Fruit fly (Drosophila melanogaster) whole organism, embryonic: ENCODE measurements around the gene Arp10.

Source experiments
- BEAF-32 ChIP-seq: fragments of 200-800 bp; sonication (Bioruptor generic); optimal IDR thresholded peaks from 3 replicates; lab custom pipeline; 2017; ENCODE audit warnings: missing biosample characterization, missing genetic modification characterization, mild to moderate bottlenecking, moderate library complexity, missing genetic modification reagents
- CG10147 ChIP-seq: fragments of 200-800 bp; sonication (Bioruptor generic); optimal IDR thresholded peaks from 2 replicates; lab custom pipeline; 2019; ENCODE audit warnings: missing biosample characterization, mild to moderate bottlenecking, missing genetic modification characterization, moderate library complexity
- CG12155 ChIP-seq: fragments of 200-800 bp; sonication (Bioruptor generic); optimal IDR thresholded peaks from 3 replicates; lab custom pipeline; 2016; ENCODE audit warnings: missing biosample characterization, missing genetic modification characterization
- CG13123 ChIP-seq: fragments of 200-800 bp; sonication (Bioruptor generic); optimal IDR thresholded peaks from 2 replicates; lab custom pipeline; 2016; ENCODE audit warnings: missing biosample characterization, missing genetic modification characterization
- CG14710 ChIP-seq: fragments of 200-800 bp; sonication (Bioruptor generic); optimal IDR thresholded peaks from 3 replicates; lab custom pipeline; 2019; ENCODE audit warnings: missing biosample characterization, mild to moderate bottlenecking, missing genetic modification characterization, moderate library complexity
- CG14965 ChIP-seq: fragments of 200-800 bp; sonication (Bioruptor generic); optimal IDR thresholded peaks from 2 replicates; lab custom pipeline; 2016; ENCODE audit warnings: missing biosample characterization, missing genetic modification characterization, borderline replicate concordance
- CG15269 ChIP-seq: fragments of 200-800 bp; sonication (Bioruptor generic); optimal IDR thresholded peaks from 2 replicates; lab custom pipeline; 2018; ENCODE audit warnings: missing biosample characterization, mild to moderate bottlenecking, missing genetic modification characterization, moderate library complexity
- CG15696 ChIP-seq: fragments of 200-800 bp; sonication (Bioruptor generic); optimal IDR thresholded peaks from 2 replicates; lab custom pipeline; 2019; ENCODE audit warnings: missing biosample characterization, mild to moderate bottlenecking, missing genetic modification characterization, moderate library complexity
- CG1647 ChIP-seq: fragments of 200-800 bp; sonication (Bioruptor generic); optimal IDR thresholded peaks from 3 replicates; lab custom pipeline; 2016; ENCODE audit warnings: missing biosample characterization, missing genetic modification characterization
- CG16813 ChIP-seq: fragments of 200-800 bp; sonication (Bioruptor generic); IDR thresholded peaks from 3 replicates; pipeline ENCODE4 v1.3.6; 2022; ENCODE audit warnings: missing biosample characterization, missing genetic modification characterization; ENCODE audit not compliant: partially characterized antibody
- CG2120 ChIP-seq: fragments of 200-800 bp; sonication (Bioruptor generic); optimal IDR thresholded peaks from 3 replicates; lab custom pipeline; 2016; ENCODE audit warnings: missing biosample characterization, missing genetic modification characterization
- CG2129 ChIP-seq: fragments of 200-800 bp; sonication (Bioruptor generic); IDR thresholded peaks from 2 replicates; pipeline ENCODE4 v1.3.6; 2022; ENCODE audit warnings: missing biosample characterization, missing genetic modification characterization; ENCODE audit not compliant: partially characterized antibody
- CG6791 ChIP-seq: fragments of 200-800 bp; sonication (Bioruptor generic); IDR thresholded peaks from 3 replicates; pipeline ENCODE4 v1.3.6; 2022; ENCODE audit warnings: missing biosample characterization, missing genetic modification characterization; ENCODE audit not compliant: partially characterized antibody
- CG7271 ChIP-seq: fragments of 200-800 bp; sonication (Bioruptor generic); optimal IDR thresholded peaks from 2 replicates; lab custom pipeline; 2018; ENCODE audit warnings: missing biosample characterization, mild to moderate bottlenecking, missing genetic modification characterization, moderate library complexity
- CG7745 ChIP-seq: fragments of 200-800 bp; sonication (Bioruptor generic); optimal IDR thresholded peaks from 2 replicates; lab custom pipeline; 2018; ENCODE audit warnings: missing biosample characterization, mild to moderate bottlenecking, missing genetic modification characterization, moderate library complexity
- CG9437 ChIP-seq: fragments of 200-800 bp; sonication (Bioruptor generic); optimal IDR thresholded peaks from 2 replicates; lab custom pipeline; 2018; ENCODE audit warnings: missing biosample characterization, mild to moderate bottlenecking, missing genetic modification characterization
- Dad ChIP-seq: fragments of 200-800 bp; sonication (Bioruptor generic); optimal IDR thresholded peaks from 3 replicates; lab custom pipeline; 2016; ENCODE audit warnings: missing biosample characterization, missing genetic modification characterization
- Dek ChIP-seq: fragments of 200-800 bp; sonication (Bioruptor generic); optimal IDR thresholded peaks from 3 replicates; lab custom pipeline; 2019; ENCODE audit warnings: missing biosample characterization, mild to moderate bottlenecking, missing genetic modification characterization, moderate library complexity
- Dip3 ChIP-seq: fragments of 200-800 bp; sonication (Bioruptor generic); optimal IDR thresholded peaks from 3 replicates; lab custom pipeline; 2016; ENCODE audit warnings: missing biosample characterization, missing genetic modification characterization
- Elba2 ChIP-seq: fragments of 200-800 bp; sonication (Bioruptor generic); optimal IDR thresholded peaks from 3 replicates; lab custom pipeline; 2016; ENCODE audit warnings: missing biosample characterization, missing genetic modification characterization
- Hmr ChIP-seq: fragments of 200-800 bp; sonication (Bioruptor generic); optimal IDR thresholded peaks from 3 replicates; lab custom pipeline; 2017; ENCODE audit warnings: mild to moderate bottlenecking, missing biosample characterization, missing genetic modification reagents, missing genetic modification characterization
- Hr51 ChIP-seq, 2 experiments: fragments of 200-800 bp; sonication (Bioruptor generic); optimal IDR thresholded peaks; 2 replicates in 1 of 2; 3 replicates in 1 of 2; lab custom pipeline; 2016 to 2018; ENCODE audit warnings: missing biosample characterization in 2 of 2, missing genetic modification characterization in 2 of 2, mild to moderate bottlenecking in 1 of 2, moderate library complexity in 1 of 2
- Med ChIP-seq: fragments of 200-800 bp; sonication (Bioruptor generic); peaks from one replicate; lab custom pipeline; 2016; ENCODE audit warnings: missing biosample characterization, missing genetic modification characterization, mild to moderate bottlenecking, inconsistent platforms, moderate library complexity
- Mes4 ChIP-seq: fragments of 200-800 bp; sonication (Bioruptor generic); optimal IDR thresholded peaks from 2 replicates; lab custom pipeline; 2016; ENCODE audit warnings: missing biosample characterization, missing genetic modification characterization
- NFAT ChIP-seq: fragments of 200-800 bp; sonication (Bioruptor generic); IDR thresholded peaks from 2 replicates; pipeline ENCODE4 v1.3.6; 2022; ENCODE audit warnings: missing biosample characterization, missing genetic modification characterization
- Oli ChIP-seq: fragments of 200-800 bp; sonication (Bioruptor generic); optimal IDR thresholded peaks from 2 replicates; lab custom pipeline; 2018; ENCODE audit warnings: missing biosample characterization, mild to moderate bottlenecking, missing genetic modification characterization, moderate library complexity
- Scr ChIP-seq: fragments of 200-800 bp; sonication (Bioruptor generic); IDR thresholded peaks from 2 replicates; pipeline ENCODE4 v1.3.6; 2022; ENCODE audit warnings: missing biosample characterization, missing genetic modification characterization; ENCODE audit not compliant: partially characterized antibody
- Tbp ChIP-seq: fragments of >200 bp; optimal IDR thresholded peaks from 2 replicates; lab custom pipeline; 2018; ENCODE audit warnings: missing biosample characterization, missing genetic modification characterization
- ase ChIP-seq: fragments of 200-800 bp; sonication (Bioruptor generic); IDR thresholded peaks from 3 replicates; pipeline ENCODE4 v1.3.6; 2022; ENCODE audit warnings: missing biosample characterization, missing genetic modification characterization
- ato ChIP-seq: fragments of 200-800 bp; sonication (Bioruptor generic); IDR thresholded peaks from 2 replicates; pipeline ENCODE4 v1.3.6; 2022; ENCODE audit warnings: missing biosample characterization, missing genetic modification characterization; ENCODE audit not compliant: partially characterized antibody
- bsh ChIP-seq, 2 experiments: fragments of 200-800 bp; sonication (Bioruptor generic); optimal IDR thresholded peaks; 2 replicates each; lab custom pipeline; 2017 to 2018; ENCODE audit warnings: mild to moderate bottlenecking in 2 of 2, missing biosample characterization in 2 of 2, missing genetic modification characterization in 2 of 2, moderate library complexity in 1 of 2
- corto ChIP-seq: fragments of 200-800 bp; sonication (Bioruptor generic); optimal IDR thresholded peaks from 2 replicates; lab custom pipeline; 2016; ENCODE audit warnings: missing biosample characterization, mild to moderate bottlenecking, missing genetic modification characterization, moderate library complexity
- lab ChIP-seq: fragments of 200-800 bp; sonication (Bioruptor generic); optimal IDR thresholded peaks from 3 replicates; lab custom pipeline; 2017; ENCODE audit warnings: missing biosample characterization, missing genetic modification characterization, mild to moderate bottlenecking, moderate library complexity, missing genetic modification reagents
- lilli ChIP-seq: fragments of 200-800 bp; sonication (Bioruptor generic); optimal IDR thresholded peaks from 3 replicates; lab custom pipeline; 2016; ENCODE audit warnings: missing biosample characterization, missing genetic modification characterization
- luna ChIP-seq: fragments of 200-800 bp; sonication (Bioruptor generic); optimal IDR thresholded peaks from 2 replicates; lab custom pipeline; 2016; ENCODE audit warnings: missing biosample characterization, missing genetic modification characterization
- maf-S ChIP-seq: fragments of 200-800 bp; sonication (Bioruptor generic); optimal IDR thresholded peaks from 2 replicates; lab custom pipeline; 2016; ENCODE audit warnings: missing biosample characterization, missing genetic modification characterization
- nau ChIP-seq: fragments of 200-800 bp; sonication (Bioruptor generic); optimal IDR thresholded peaks from 3 replicates; lab custom pipeline; 2017; ENCODE audit warnings: missing biosample characterization, mild to moderate bottlenecking, missing genetic modification characterization, missing genetic modification reagents
- pan ChIP-seq, 4 experiments: fragments of >200 bp in 3 of 4; fragments of 200-800 bp in 1 of 4; sonication (Bioruptor generic) in 1 of 4; optimal IDR thresholded peaks in 3 of 4; IDR thresholded peaks in 1 of 4; 2 replicates each; pipeline versions ENCODE4 v1.3.6 to Lab custom; 2017 to 2022; ENCODE audit warnings: missing biosample characterization in 2 of 4, missing genetic modification characterization in 2 of 4, mixed read lengths in 1 of 4
- prd ChIP-seq, 3 experiments: fragments of >200 bp in 2 of 3; fragments of 200-800 bp in 1 of 3; sonication (Bioruptor generic) in 1 of 3; optimal IDR thresholded peaks in 2 of 3; IDR thresholded peaks in 1 of 3; 2 replicates in 2 of 3; 3 replicates in 1 of 3; pipeline versions ENCODE4 v1.3.6 to Lab custom; 2017 to 2022; ENCODE audit warnings: missing biosample characterization in 1 of 3, missing genetic modification characterization in 1 of 3
- psq ChIP-seq: fragments of 200-800 bp; sonication (Bioruptor generic); optimal IDR thresholded peaks from 2 replicates; lab custom pipeline; 2017; ENCODE audit warnings: missing biosample characterization, missing genetic modification characterization
- ranshi ChIP-seq: fragments of 200-800 bp; sonication (Bioruptor generic); IDR thresholded peaks from 2 replicates; pipeline ENCODE4 v1.3.6; 2022; ENCODE audit warnings: missing biosample characterization, missing genetic modification characterization
- repo ChIP-seq: fragments of 200-800 bp; sonication (Bioruptor generic); optimal IDR thresholded peaks from 2 replicates; lab custom pipeline; 2016; ENCODE audit warnings: missing biosample characterization, missing genetic modification characterization
- seq ChIP-seq: fragments of 200-800 bp; sonication (Bioruptor generic); IDR thresholded peaks from 2 replicates; pipeline ENCODE4 v1.3.6; 2022; ENCODE audit warnings: missing biosample characterization, missing genetic modification characterization
- slou ChIP-seq: fragments of 200-800 bp; sonication (Bioruptor generic); optimal IDR thresholded peaks from 3 replicates; lab custom pipeline; 2016; ENCODE audit warnings: missing biosample characterization, missing genetic modification characterization
- sug ChIP-seq: fragments of 200-800 bp; optimal IDR thresholded peaks from 2 replicates; lab custom pipeline; 2019; ENCODE audit warnings: missing biosample characterization, mild to moderate bottlenecking, missing genetic modification characterization, moderate library complexity
- tgo ChIP-seq: fragments of 200-800 bp; sonication (Bioruptor generic); IDR thresholded peaks from 3 replicates; pipeline ENCODE4 v1.3.6; 2022; ENCODE audit warnings: missing biosample characterization, missing genetic modification characterization
- trh ChIP-seq: fragments of 200-800 bp; sonication (Bioruptor generic); optimal IDR thresholded peaks from 2 replicates; lab custom pipeline; 2016; ENCODE audit warnings: missing biosample characterization, missing genetic modification characterization
- wek ChIP-seq: fragments of 200-800 bp; sonication (Bioruptor generic); optimal IDR thresholded peaks from 3 replicates; lab custom pipeline; 2018; ENCODE audit warnings: missing biosample characterization, mild to moderate bottlenecking, missing genetic modification characterization, moderate library complexity

Gene Arp10

DNA sequence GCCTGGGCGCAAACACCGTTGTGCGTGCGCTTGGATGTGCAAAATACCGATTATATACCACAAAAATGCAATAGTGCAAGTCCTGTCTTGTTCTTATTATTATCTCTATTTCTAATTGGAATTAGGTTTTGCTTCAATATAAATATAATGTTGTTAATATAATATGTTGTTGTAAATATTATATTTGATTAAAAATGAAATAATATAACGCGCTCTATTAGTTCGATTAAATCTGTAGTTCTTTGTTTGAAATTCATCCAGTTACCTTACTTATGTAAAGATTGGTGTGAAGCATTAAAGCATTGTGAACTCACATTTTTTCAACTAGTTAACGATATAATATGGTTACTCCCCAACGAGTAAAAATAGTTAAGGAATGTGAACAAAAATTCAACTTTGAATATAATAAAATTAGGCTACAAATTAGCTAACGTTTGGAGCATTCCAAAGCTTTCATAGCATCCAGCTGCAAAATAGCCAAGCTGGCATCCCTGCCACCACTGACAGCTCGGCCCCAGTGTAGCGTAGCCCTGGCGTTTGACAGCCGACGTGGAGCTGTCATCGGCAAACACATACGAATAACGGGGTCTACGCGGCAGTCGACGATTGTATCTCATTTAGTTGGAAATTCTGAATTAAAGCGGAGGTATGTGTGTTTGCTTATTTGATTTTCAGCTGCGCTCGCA is 3.0 kb downstream of the Arp10 start, which contains the start of the genes CG12237 and Sec61gamma (continued):
- TF ChIP-seq CG2129 (no peak), ato (GFP tag; lab: Robert Waterston, UW) (no peak), Dek (tag; lab: Kevin White, UChicago) (peak; percentile 27), repo (GFP tag; lab: Kevin White, UChicago) (no peak), ranshi (no peak), lilli (peak; percentile 25), slou (GFP tag; lab: Kevin White, UChicago) (no peak), psq (GFP tag; lab: Kevin White, UChicago) (no peak), wek (no peak), Scr (GFP tag; lab: Robert Waterston, UW) (no peak), Dip3 (GFP tag; lab: Kevin White, UChicago) (no peak), Mes4 (GFP tag; lab: Kevin White, UChicago) (peak; percentile 26), CG7745 (tag; lab: Kevin White, UChicago) (no peak), CG15269 (tag; lab: Kevin White, UChicago) (no peak), bsh (GFP tag; optimal IDR thresholded peaks at IDR 0.05; lab: Kevin White, UChicago) (no peak), CG16813 (GFP tag; lab: Robert Waterston, UW) (no peak), Dad (GFP tag; lab: Kevin White, UChicago) (peak; percentile 24), Hmr (GFP tag; lab: Kevin White, UChicago) (no peak), sug (tag; lab: Kevin White, UChicago) (peak; percentile 44), corto (GFP tag; lab: Kevin White, UChicago) (no peak), ase (GFP tag; lab: Robert Waterston, UW) (no peak), CG2120 (GFP tag; lab: Kevin White, UChicago) (no peak), pan (optimal IDR thresholded peaks at IDR 0.05; lab: Kevin White, UChicago) (no peak), pan (GFP tag; optimal IDR thresholded peaks at IDR 0.05 in 1 of 2, IDR thresholded peaks at IDR 0.05 in 1 of 2) (no peak), CG6791 (GFP tag; lab: Robert Waterston, UW) (0 out of 3 replicates have a peak, but pooled peaks have one; percentile 22), Elba2 (GFP tag; lab: Kevin White, UChicago) (no peak), CG7271 (tag; lab: Kevin White, UChicago) (no peak), maf-S (GFP tag; lab: Kevin White, UChicago) (peak; percentile 11), seq (GFP tag; lab: Robert Waterston, UW) (no peak), trh (GFP tag; lab: Kevin White, UChicago) (no peak), BEAF-32 (peak; percentile 44), CG14710 (tag; lab: Kevin White, UChicago) (peak; percentile 60), CG10147 (GFP tag; lab: Kevin White, UChicago) (no peak), Tbp (GFP tag; lab: Kevin White, UChicago) (no peak), CG13123 (GFP tag; lab: Kevin White, UChicago) (no peak), lab (GFP tag; lab: Kevin White, UChicago) (no peak), NFAT (GFP tag; lab: Robert Waterston, UW) (no peak), CG14965 (no peak), tgo (GFP tag; lab: Robert Waterston, UW) (no peak), nau (no peak), CG1647 (GFP tag; lab: Kevin White, UChicago) (peak; percentile 14), Oli (tag; lab: Kevin White, UChicago) (no peak), prd (optimal IDR thresholded peaks at IDR 0.05; lab: Kevin White, UChicago) (no peak), prd (GFP tag; IDR thresholded peaks at IDR 0.05; lab: Robert Waterston, UW) (no peak), CG12155 (GFP tag; lab: Kevin White, UChicago) (no peak), luna (GFP tag; lab: Kevin White, UChicago) (no peak), Med (GFP tag; lab: Kevin White, UChicago) (peak; percentile 88), CG9437 (GFP tag; lab: Kevin White, UChicago) (no peak), Hr51 (GFP tag; optimal IDR thresholded peaks at IDR 0.05; lab: Kevin White, UChicago) (no peak), CG15696 (tag; lab: Kevin White, UChicago) (no peak)
